Fruit fly (Drosophila melanogaster) whole organism, wandering third instar larva: ENCODE data around the gene BTBD9.

Experiments
- Abd-B ChIP-seq: fragments of >200 bp; optimal IDR thresholded peaks from 2 replicates; lab custom pipeline; 2017; ENCODE audit warnings: missing biosample characterization, missing genetic modification characterization
- CG32264 ChIP-seq: fragments of 200-800 bp; sonication (Bioruptor generic); optimal IDR thresholded peaks from 2 replicates; lab custom pipeline; 2016; ENCODE audit warnings: missing biosample characterization, missing genetic modification characterization
- CG9705 ChIP-seq: fragments of 200-800 bp; sonication (Bioruptor generic); optimal IDR thresholded peaks from 2 replicates; lab custom pipeline; 2018; ENCODE audit warnings: missing biosample characterization, mild to moderate bottlenecking, missing genetic modification characterization
- CrebA ChIP-seq: fragments of 200-800 bp; sonication (Bioruptor generic); optimal IDR thresholded peaks from 2 replicates; lab custom pipeline; 2016; ENCODE audit warnings: missing biosample characterization, mild to moderate bottlenecking, missing genetic modification characterization, borderline replicate concordance
- Dfd ChIP-seq: fragments of >200 bp; optimal IDR thresholded peaks from 2 replicates; lab custom pipeline; 2017; ENCODE audit warnings: missing biosample characterization, missing genetic modification characterization
- Dif ChIP-seq: fragments of 200-275, 200-300 bp; sonication (Bioruptor generic); optimal IDR thresholded peaks from 2 replicates; lab custom pipeline; 2018; ENCODE audit warnings: missing biosample characterization, missing genetic modification characterization; ENCODE audit not compliant: partially characterized antibody
- GATAd ChIP-seq: sonication (Bioruptor generic); optimal IDR thresholded peaks from 2 replicates; lab custom pipeline; 2016; ENCODE audit warnings: missing biosample characterization, missing genetic modification characterization
- HLH106 ChIP-seq: fragments of 200-800 bp; optimal IDR thresholded peaks from 3 replicates; lab custom pipeline; 2019; ENCODE audit warnings: missing biosample characterization, mild to moderate bottlenecking, missing genetic modification characterization, moderate library complexity
- Hnf4 ChIP-seq: fragments of 200-800 bp; sonication (Bioruptor generic); optimal IDR thresholded peaks from 2 replicates; lab custom pipeline; 2016; ENCODE audit warnings: missing biosample characterization, mild to moderate bottlenecking, missing genetic modification characterization
- Hr78 ChIP-seq: fragments of >200 bp; optimal IDR thresholded peaks from 2 replicates; lab custom pipeline; 2017; ENCODE audit warnings: missing biosample characterization, missing genetic modification characterization
- Hr83 ChIP-seq: fragments of 200-300 bp; sonication (Bioruptor generic); optimal IDR thresholded peaks from 2 replicates; lab custom pipeline; 2016; ENCODE audit warnings: missing biosample characterization, mild to moderate bottlenecking, missing genetic modification characterization, moderate library complexity; ENCODE audit not compliant: poor library complexity, severe bottlenecking
- Jra ChIP-seq: sonication (Bioruptor generic); optimal IDR thresholded peaks from 2 replicates; lab custom pipeline; 2016; ENCODE audit warnings: missing biosample characterization, missing genetic modification characterization
- Mio ChIP-seq: sonication (Bioruptor generic); optimal IDR thresholded peaks from 2 replicates; lab custom pipeline; 2016; ENCODE audit warnings: missing biosample characterization, missing genetic modification characterization
- Myc ChIP-seq: fragments of >200 bp; optimal IDR thresholded peaks from 2 replicates; lab custom pipeline; 2017
- N ChIP-seq: fragments of >200 bp; optimal IDR thresholded peaks from 2 replicates; lab custom pipeline; 2018; ENCODE audit warnings: missing biosample characterization, missing external identifiers, missing genetic modification characterization
- OdsH ChIP-seq: fragments of 200-800 bp; sonication (Bioruptor generic); optimal IDR thresholded peaks from 2 replicates; lab custom pipeline; 2016; ENCODE audit warnings: missing biosample characterization, mild to moderate bottlenecking, missing genetic modification characterization
- Sp1 ChIP-seq: fragments of 200-800 bp; sonication (Bioruptor generic); optimal IDR thresholded peaks from 3 replicates; lab custom pipeline; 2019; ENCODE audit warnings: missing biosample characterization, mild to moderate bottlenecking, missing genetic modification characterization, moderate library complexity
- br ChIP-seq: fragments of 200-800 bp; sonication (Bioruptor generic); optimal IDR thresholded peaks from 2 replicates; lab custom pipeline; 2016; ENCODE audit warnings: missing biosample characterization, missing genetic modification characterization
- brk ChIP-seq: fragments of 200-800 bp; sonication (Bioruptor generic); optimal IDR thresholded peaks from 2 replicates; lab custom pipeline; 2016; ENCODE audit warnings: missing biosample characterization, mild to moderate bottlenecking, missing genetic modification characterization
- dl ChIP-seq, 2 experiments: fragments of 175-275, 200-275 bp in 1 of 2; fragments of 200-275 bp in 1 of 2; sonication (Bioruptor generic); optimal IDR thresholded peaks; lab custom pipeline; 2018; ENCODE audit warnings: mild to moderate bottlenecking in 2 of 2, missing biosample characterization in 2 of 2, missing genetic modification characterization in 2 of 2, moderate library complexity in 2 of 2; ENCODE audit not compliant: partially characterized antibody in 2 of 2, insufficient read depth in 1 of 2
- dmrt93B ChIP-seq: fragments of 200-800 bp; sonication (Bioruptor generic); optimal IDR thresholded peaks from 2 replicates; lab custom pipeline; 2018; ENCODE audit warnings: missing biosample characterization, mild to moderate bottlenecking, missing genetic modification characterization
- dsf ChIP-seq: sonication (Bioruptor generic); optimal IDR thresholded peaks from 2 replicates; lab custom pipeline; 2016; ENCODE audit warnings: missing biosample characterization, missing genetic modification characterization, borderline replicate concordance
- ey ChIP-seq: fragments of 200-800 bp; sonication (Bioruptor generic); optimal IDR thresholded peaks from 2 replicates; lab custom pipeline; 2016; ENCODE audit warnings: missing biosample characterization, missing genetic modification characterization
- foxo ChIP-seq, 2 experiments: fragments of 200-800 bp; sonication (Bioruptor generic); optimal IDR thresholded peaks; 2 replicates in 1 of 2; 3 replicates in 1 of 2; lab custom pipeline; 2016 to 2017; ENCODE audit warnings: missing biosample characterization in 2 of 2, missing genetic modification characterization in 2 of 2
- fru ChIP-seq: fragments of 200-800 bp; sonication (Bioruptor generic); optimal IDR thresholded peaks from 3 replicates; lab custom pipeline; 2016; ENCODE audit warnings: missing biosample characterization, mild to moderate bottlenecking, missing genetic modification characterization
- h ChIP-seq: fragments of 200-800 bp; sonication (Bioruptor generic); optimal IDR thresholded peaks from 3 replicates; lab custom pipeline; 2016; ENCODE audit warnings: missing biosample characterization, mild to moderate bottlenecking, missing genetic modification characterization
- jim ChIP-seq: fragments of 175-275, 200-325 bp; sonication (Bioruptor generic); optimal IDR thresholded peaks from 2 replicates; lab custom pipeline; 2016; ENCODE audit warnings: missing biosample characterization, mild to moderate bottlenecking, missing genetic modification characterization
- lola ChIP-seq: fragments of >200 bp; optimal IDR thresholded peaks from 2 replicates; lab custom pipeline; 2017; ENCODE audit warnings: missing biosample characterization, missing genetic modification characterization
- pan ChIP-seq: fragments of >200 bp; optimal IDR thresholded peaks from 2 replicates; lab custom pipeline; 2017
- psq ChIP-seq: fragments of 200-800 bp; sonication (Bioruptor generic); optimal IDR thresholded peaks from 3 replicates; lab custom pipeline; 2017; ENCODE audit warnings: missing biosample characterization, mild to moderate bottlenecking, missing genetic modification characterization, moderate library complexity
- rgr ChIP-seq: fragments of 200-800 bp; sonication (Bioruptor generic); optimal IDR thresholded peaks from 3 replicates; lab custom pipeline; 2016; ENCODE audit warnings: missing biosample characterization, mild to moderate bottlenecking, missing genetic modification characterization
- sage ChIP-seq: fragments of 200-800 bp; sonication (Bioruptor generic); optimal IDR thresholded peaks from 2 replicates; lab custom pipeline; 2016; ENCODE audit warnings: missing biosample characterization, mild to moderate bottlenecking, missing genetic modification characterization
- sv ChIP-seq: fragments of 200-800 bp; sonication (Bioruptor generic); optimal IDR thresholded peaks from 3 replicates; lab custom pipeline; 2016; ENCODE audit warnings: missing biosample characterization, missing genetic modification characterization
- tai ChIP-seq: sonication (Bioruptor generic); optimal IDR thresholded peaks from 2 replicates; lab custom pipeline; 2016; ENCODE audit warnings: missing biosample characterization, missing genetic modification characterization
- usp ChIP-seq: fragments of >200 bp; optimal IDR thresholded peaks from 2 replicates; lab custom pipeline; 2017; ENCODE audit warnings: missing biosample characterization, missing genetic modification characterization
- woc ChIP-seq: sonication (Bioruptor generic); optimal IDR thresholded peaks from 2 replicates; lab custom pipeline; 2016; ENCODE audit warnings: missing biosample characterization, mild to moderate bottlenecking, missing genetic modification characterization

BTBD9 gene

dm6 chrX:10723488-10724254, 44.7 kb upstream of the BTBD9 start:
- TF ChIP-seq Hr78 (GFP tag; lab: Kevin White, UChicago) (no peak), br (GFP tag; lab: Kevin White, UChicago) (peak; percentile 11), brk (GFP tag; lab: Kevin White, UChicago) (no peak), lola (GFP tag; lab: Kevin White, UChicago) (no peak), CG9705 (GFP tag; lab: Kevin White, UChicago) (no peak), Sp1 (no peak), rgr (GFP tag; lab: Kevin White, UChicago) (peak; percentile 28), Mio (GFP tag; lab: Kevin White, UChicago) (no peak), psq (GFP tag; lab: Kevin White, UChicago) (peak; percentile 34), HLH106 (tag; lab: Kevin White, UChicago) (peak; percentile 34), foxo (GFP tag; optimal IDR thresholded peaks at IDR 0.05; lab: Kevin White, UChicago) (peak in 1 of 2 experiments; percentile 49), sage (no peak), dl (GFP tag; optimal IDR thresholded peaks at IDR 0.05; lab: Kevin White, UChicago; ENCODE audit: insufficient read depth in 1 of 2, partially characterized antibody in 2 of 2) (no peak), N (GFP tag; lab: Kevin White, UChicago) (no peak), Hnf4 (peak; percentile 45), GATAd (no peak), dsf (GFP tag; lab: Kevin White, UChicago) (no peak), OdsH (peak; percentile 22), fru (peak; percentile 35), Dfd (no peak), woc (GFP tag; lab: Kevin White, UChicago) (peak; percentile 17), h (peak; percentile 57), dmrt93B (peak; percentile 13), ey (GFP tag; lab: Kevin White, UChicago) (peak; percentile 42)

dm6 chrX:10726105-10726694, 42.1 kb upstream of the BTBD9 start:
- TF ChIP-seq h (no peak), lola (GFP tag; lab: Kevin White, UChicago) (no peak), ey (GFP tag; lab: Kevin White, UChicago) (no peak), HLH106 (tag; lab: Kevin White, UChicago) (no peak), Hr78 (GFP tag; lab: Kevin White, UChicago) (no peak), Hr83 (GFP tag; lab: Kevin White, UChicago) (no peak), Hnf4 (no peak), sv (GFP tag; lab: Kevin White, UChicago) (no peak), sage (no peak), dmrt93B (no peak), OdsH (no peak)

dm6 chrX:10727318-10727717, 41.0 kb upstream of the BTBD9 start:
- TF ChIP-seq Myc (lab: Kevin White, UChicago) (no peak), woc (GFP tag; lab: Kevin White, UChicago) (no peak), ey (GFP tag; lab: Kevin White, UChicago) (no peak), sage (no peak), CG32264 (no peak), lola (GFP tag; lab: Kevin White, UChicago) (no peak), Hr83 (GFP tag; lab: Kevin White, UChicago) (no peak), usp (GFP tag; lab: Kevin White, UChicago) (no peak), Dfd (no peak), rgr (GFP tag; lab: Kevin White, UChicago) (no peak), brk (GFP tag; lab: Kevin White, UChicago) (no peak)
- TF ChIP-seq, all 38 proteins: peak for 0

DNA sequence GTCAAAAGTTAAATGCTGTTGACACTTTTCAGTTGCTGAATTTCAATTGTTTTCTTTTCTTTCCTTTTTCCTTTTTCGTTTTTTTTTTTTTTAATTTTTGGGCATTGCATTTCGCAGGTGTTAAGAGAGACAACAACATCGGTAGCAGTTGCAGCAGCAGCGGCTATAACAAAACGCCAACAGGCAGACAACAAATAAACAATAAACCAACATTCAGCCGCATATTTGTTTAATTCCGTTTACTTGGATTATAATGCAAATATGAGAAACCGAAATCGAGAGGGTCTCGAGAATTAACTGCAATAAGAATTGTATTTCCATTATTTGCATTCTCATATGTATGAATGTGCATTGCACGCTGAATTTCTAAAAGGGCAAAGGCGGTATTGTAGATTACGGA, 40.3 kb upstream of the BTBD9 start:
- TF ChIP-seq usp (GFP tag; lab: Kevin White, UChicago) (no peak), lola (GFP tag; lab: Kevin White, UChicago) (no peak), br (GFP tag; lab: Kevin White, UChicago) (peak; percentile 64), GATAd (peak; percentile 69), CG32264 (peak; percentile 68), rgr (GFP tag; lab: Kevin White, UChicago) (peak; percentile 88), Hr83 (GFP tag; lab: Kevin White, UChicago) (peak; percentile 95), CG9705 (GFP tag; lab: Kevin White, UChicago) (peak; percentile 24), jim (GFP tag; lab: Kevin White, UChicago) (peak; percentile 82), Abd-B (GFP tag; lab: Kevin White, UChicago) (no peak), h (peak; percentile 89), CrebA (GFP tag; lab: Kevin White, UChicago) (no peak), dmrt93B (peak; percentile 45), ey (GFP tag; lab: Kevin White, UChicago) (peak; percentile 44), dsf (GFP tag; lab: Kevin White, UChicago) (peak; percentile 6), Hnf4 (peak; percentile 82), OdsH (peak; percentile 84), Hr78 (GFP tag; lab: Kevin White, UChicago) (no peak), tai (peak; percentile 77), Jra (GFP tag; lab: Kevin White, UChicago) (peak; percentile 76), HLH106 (tag; lab: Kevin White, UChicago) (peak; percentile 28), sage (peak; percentile 59), woc (GFP tag; lab: Kevin White, UChicago) (peak; percentile 33), Sp1 (peak; percentile 62), sv (GFP tag; lab: Kevin White, UChicago) (no peak), Dif (GFP tag; lab: Kevin White, UChicago) (no peak), psq (GFP tag; lab: Kevin White, UChicago) (peak; percentile 58), Myc (lab: Kevin White, UChicago) (no peak), dl (GFP tag; optimal IDR thresholded peaks at IDR 0.05; lab: Kevin White, UChicago; ENCODE audit: insufficient read depth in 1 of 2, partially characterized antibody in 2 of 2) (no peak), fru (peak; percentile 82), pan (lab: Kevin White, UChicago) (no peak), Dfd (no peak)
